Fruit fly (Drosophila melanogaster) Kc167 (cell line): ENCODE data around the gene CG3434.

Experiments used
- h ChIP-seq: fragments of >200 bp; optimal IDR thresholded peaks from 3 replicates; lab custom pipeline; 2018; ENCODE audit warnings: missing external identifiers
- insv ChIP-seq: fragments of >200 bp; optimal IDR thresholded peaks from 3 replicates; lab custom pipeline; 2018; ENCODE audit warnings: missing external identifiers
- psq ChIP-seq: fragments of >200 bp; optimal IDR thresholded peaks from 2 replicates; lab custom pipeline; 2017; ENCODE audit warnings: missing external identifiers

- TF ChIP-seq h (lab: Kevin White, UChicago) (no peak), insv (no peak), psq (lab: Kevin White, UChicago) (no peak)
Measured at dm6 chr3L:9462247-9462769, 1.7 kb upstream of the CG3434 start.
